Fruit fly (Drosophila melanogaster) whole organism, wandering third instar larva: Measurements from ENCODE around the gene Lsp1beta.
A peak's percentile ranks its signal among the peaks of the same experiment; 100 is the strongest.

Experiments used
- Hr78 ChIP-seq: fragments of >200 bp; optimal IDR thresholded peaks from 2 replicates; lab custom pipeline; 2017; ENCODE audit warnings: missing biosample characterization, missing genetic modification characterization
- Hr83 ChIP-seq: fragments of 200-300 bp; sonication (Bioruptor generic); optimal IDR thresholded peaks from 2 replicates; lab custom pipeline; 2016; ENCODE audit warnings: missing biosample characterization, mild to moderate bottlenecking, missing genetic modification characterization, moderate library complexity; ENCODE audit not compliant: poor library complexity, severe bottlenecking
- Mio ChIP-seq: sonication (Bioruptor generic); optimal IDR thresholded peaks from 2 replicates; lab custom pipeline; 2016; ENCODE audit warnings: missing biosample characterization, missing genetic modification characterization
- Myc ChIP-seq: fragments of >200 bp; optimal IDR thresholded peaks from 2 replicates; lab custom pipeline; 2017
- dl ChIP-seq, 2 experiments: fragments of 175-275, 200-275 bp in 1 of 2; fragments of 200-275 bp in 1 of 2; sonication (Bioruptor generic); optimal IDR thresholded peaks; lab custom pipeline; 2018; ENCODE audit warnings: mild to moderate bottlenecking in 2 of 2, missing biosample characterization in 2 of 2, missing genetic modification characterization in 2 of 2, moderate library complexity in 2 of 2; ENCODE audit not compliant: partially characterized antibody in 2 of 2, insufficient read depth in 1 of 2
- dsf ChIP-seq: sonication (Bioruptor generic); optimal IDR thresholded peaks from 2 replicates; lab custom pipeline; 2016; ENCODE audit warnings: missing biosample characterization, missing genetic modification characterization, borderline replicate concordance
- fru ChIP-seq: fragments of 200-800 bp; sonication (Bioruptor generic); optimal IDR thresholded peaks from 3 replicates; lab custom pipeline; 2016; ENCODE audit warnings: missing biosample characterization, mild to moderate bottlenecking, missing genetic modification characterization
- h ChIP-seq: fragments of 200-800 bp; sonication (Bioruptor generic); optimal IDR thresholded peaks from 3 replicates; lab custom pipeline; 2016; ENCODE audit warnings: missing biosample characterization, mild to moderate bottlenecking, missing genetic modification characterization
- pan ChIP-seq: fragments of >200 bp; optimal IDR thresholded peaks from 2 replicates; lab custom pipeline; 2017
- psq ChIP-seq: fragments of 200-800 bp; sonication (Bioruptor generic); optimal IDR thresholded peaks from 3 replicates; lab custom pipeline; 2017; ENCODE audit warnings: missing biosample characterization, mild to moderate bottlenecking, missing genetic modification characterization, moderate library complexity
- rgr ChIP-seq: fragments of 200-800 bp; sonication (Bioruptor generic); optimal IDR thresholded peaks from 3 replicates; lab custom pipeline; 2016; ENCODE audit warnings: missing biosample characterization, mild to moderate bottlenecking, missing genetic modification characterization
- sage ChIP-seq: fragments of 200-800 bp; sonication (Bioruptor generic); optimal IDR thresholded peaks from 2 replicates; lab custom pipeline; 2016; ENCODE audit warnings: missing biosample characterization, mild to moderate bottlenecking, missing genetic modification characterization
- tai ChIP-seq: sonication (Bioruptor generic); optimal IDR thresholded peaks from 2 replicates; lab custom pipeline; 2016; ENCODE audit warnings: missing biosample characterization, missing genetic modification characterization
- usp ChIP-seq: fragments of >200 bp; optimal IDR thresholded peaks from 2 replicates; lab custom pipeline; 2017; ENCODE audit warnings: missing biosample characterization, missing genetic modification characterization

DNA sequence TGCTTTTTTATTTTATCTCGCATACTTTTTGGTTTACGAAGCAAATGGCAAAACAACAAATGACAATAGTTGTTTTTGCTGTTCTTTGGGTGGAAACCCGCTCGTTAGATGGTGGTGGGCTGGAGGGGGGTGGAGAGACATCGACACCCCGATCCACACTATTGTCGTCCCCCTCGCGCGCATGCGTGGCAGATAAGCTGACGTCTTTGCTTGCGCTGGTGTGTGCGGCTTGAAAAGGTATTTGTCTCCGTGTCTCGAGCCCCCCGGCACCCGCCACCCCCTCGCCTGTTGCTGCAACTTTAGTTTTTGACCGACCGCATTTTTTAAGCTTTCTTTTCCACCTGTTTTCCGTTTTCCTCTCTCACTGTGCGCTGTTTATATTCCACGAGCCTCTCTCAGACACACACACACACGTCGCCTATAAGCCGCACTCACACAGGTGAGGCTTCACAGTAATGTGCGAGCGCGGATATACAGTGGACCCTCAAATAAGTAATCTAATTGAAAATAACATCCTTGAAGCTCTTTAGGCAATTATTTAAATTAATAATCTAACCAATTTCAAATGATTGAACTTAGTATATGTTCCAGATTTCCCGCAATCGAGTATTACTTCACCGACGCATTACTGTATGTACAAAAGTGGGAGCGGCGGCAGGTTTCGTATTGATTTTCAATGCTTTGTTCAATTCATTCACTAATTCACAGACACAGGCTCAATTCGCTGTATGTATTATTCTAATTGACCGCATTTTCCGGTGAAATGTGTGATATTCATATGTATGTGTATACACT is 31.2 kb upstream of the Lsp1beta start:
- TF ChIP-seq dl (GFP tag; optimal IDR thresholded peaks at IDR 0.05; lab: Kevin White, UChicago; ENCODE audit: insufficient read depth in 1 of 2, partially characterized antibody in 2 of 2), result no peak
- TF ChIP-seq Mio (GFP tag; lab: Kevin White, UChicago), result peak; percentile 74
- peak; percentile 97 for TF ChIP-seq rgr (GFP tag; lab: Kevin White, UChicago)
- no peak for TF ChIP-seq usp
- TF ChIP-seq pan (lab: Kevin White, UChicago), result no peak
- peak; percentile 91 for TF ChIP-seq psq (GFP tag; lab: Kevin White, UChicago)
- peak; percentile 99 for TF ChIP-seq fru (GFP tag; lab: Kevin White, UChicago)
- TF ChIP-seq tai (GFP tag; lab: Kevin White, UChicago), result peak; percentile 95
- no peak for TF ChIP-seq Myc (lab: Kevin White, UChicago)
- peak; percentile 97 for TF ChIP-seq sage (GFP tag; lab: Kevin White, UChicago)
- peak; percentile 75 for TF ChIP-seq Hr83 (GFP tag; lab: Kevin White, UChicago)
- TF ChIP-seq h, result peak; percentile 98
- no peak for TF ChIP-seq Hr78
- TF ChIP-seq dsf (GFP tag; lab: Kevin White, UChicago), result peak; percentile 75
